Fruit fly (Drosophila melanogaster): ENCODE measurements around the gene knk.

Gene knk

DNA sequence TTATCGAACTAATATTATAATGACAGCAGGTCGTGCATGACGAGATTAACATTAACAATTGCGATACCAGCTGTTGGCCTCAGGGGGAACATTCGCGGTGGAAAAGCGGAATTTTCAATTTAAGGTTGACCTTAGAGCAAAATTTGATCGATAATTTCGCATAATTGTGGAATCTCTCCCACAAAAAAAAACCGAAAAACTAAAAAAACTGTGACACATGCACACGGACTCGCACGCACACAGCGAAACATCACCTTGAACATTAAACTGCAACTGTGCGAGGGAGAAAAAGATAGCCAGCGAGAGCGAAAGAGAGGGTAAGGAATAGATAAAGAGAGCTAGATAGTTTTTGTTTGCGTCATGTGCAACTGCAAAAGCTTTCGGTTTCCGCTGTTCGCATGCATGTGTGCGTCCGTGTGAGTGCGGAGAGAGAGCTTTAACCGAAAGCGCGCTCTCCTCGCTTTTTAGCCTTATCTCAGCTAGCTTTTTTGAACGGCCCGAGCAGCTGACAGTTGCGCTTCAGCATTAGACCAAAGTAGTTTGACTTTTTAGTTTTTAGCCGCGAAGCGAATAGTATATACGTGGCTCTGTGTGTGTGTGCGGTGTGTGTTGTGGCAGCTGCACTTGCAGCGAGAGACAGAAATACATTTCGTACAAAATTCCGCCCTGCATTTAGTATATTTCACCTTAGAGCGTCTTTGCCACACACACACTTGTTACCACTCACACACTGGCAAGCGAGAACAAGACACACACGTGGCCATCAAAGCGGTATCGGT lies 32.0 kb downstream of the knk start (continued):
- TF ChIP-seq ab (GFP tag; optimal IDR thresholded peaks at IDR 0.05), result no peak
- no peak for TF ChIP-seq trem (tag; optimal IDR thresholded peaks at IDR 0.05)
- TF ChIP-seq CG11723 (GFP tag; optimal IDR thresholded peaks at IDR 0.05), result no peak
- TF ChIP-seq nom (GFP tag; optimal IDR thresholded peaks at IDR 0.05), result peak; percentile 23
- TF ChIP-seq PHDP (tag; optimal IDR thresholded peaks at IDR 0.05), result no peak
- no peak for TF ChIP-seq so (GFP tag; IDR thresholded peaks at IDR 0.05)
- 0 out of 2 replicates have a peak, but pooled peaks have one; percentile 37 for TF ChIP-seq nerfin-2 (GFP tag; IDR thresholded peaks at IDR 0.05; ENCODE audit: partially characterized antibody)
- no peak for TF ChIP-seq CG10366 (GFP tag; IDR thresholded peaks at IDR 0.05)
- no peak for TF ChIP-seq gcm2 (GFP tag; optimal IDR thresholded peaks at IDR 0.05)
- TF ChIP-seq Dref (GFP tag; IDR thresholded peaks at IDR 0.05), result no peak
- no peak for TF ChIP-seq ro (GFP tag; IDR thresholded peaks at IDR 0.05)
- TF ChIP-seq HmgZ (tag; optimal IDR thresholded peaks at IDR 0.05), result peak; percentile 45
- no peak for TF ChIP-seq CG12155 (GFP tag; optimal IDR thresholded peaks at IDR 0.05)
- no peak for TF ChIP-seq vnd (GFP tag; IDR thresholded peaks at IDR 0.05; ENCODE audit: partially characterized antibody)
- no peak for TF ChIP-seq Antp (GFP tag; optimal IDR thresholded peaks at IDR 0.05)
- no peak for TF ChIP-seq sim (GFP tag; IDR thresholded peaks at IDR 0.05)
- no peak for TF ChIP-seq CG14860 (GFP tag; IDR thresholded peaks at IDR 0.05; ENCODE audit: partially characterized antibody)
- TF ChIP-seq Asciz (GFP tag; optimal IDR thresholded peaks at IDR 0.05), result no peak
- no peak for TF ChIP-seq Nf-YA (GFP tag; IDR thresholded peaks at IDR 0.05)
- no peak for TF ChIP-seq CG10979 (tag; optimal IDR thresholded peaks at IDR 0.05)
- no peak for TF ChIP-seq CG11696 (GFP tag; IDR thresholded peaks at IDR 0.05)
- 0 out of 2 replicates have a peak, but pooled peaks have one; percentile 30 for TF ChIP-seq Scr (GFP tag; IDR thresholded peaks at IDR 0.05; ENCODE audit: partially characterized antibody)
- TF ChIP-seq sisA (GFP tag; IDR thresholded peaks at IDR 0.05), result no peak
- no peak for TF ChIP-seq otp (GFP tag; IDR thresholded peaks at IDR 0.05)
- TF ChIP-seq Dip2 (GFP tag; IDR thresholded peaks at IDR 0.05), result no peak
- no peak for TF ChIP-seq D (optimal IDR thresholded peaks at IDR 0.05)
- TF ChIP-seq D (GFP tag; optimal IDR thresholded peaks at IDR 0.05), result no peak
- peak; percentile 7 for TF ChIP-seq CG8478 (optimal IDR thresholded peaks at IDR 0.05)
- no peak for TF ChIP-seq klu (GFP tag; IDR thresholded peaks at IDR 0.05)
- TF ChIP-seq Oaz (GFP tag; IDR thresholded peaks at IDR 0.05), result no peak
- TF ChIP-seq CG1603 (tag; optimal IDR thresholded peaks at IDR 0.05), result no peak
- peak; percentile 50 for TF ChIP-seq CG6813 (GFP tag; optimal IDR thresholded peaks at IDR 0.05)
- TF ChIP-seq BtbVII (GFP tag; optimal IDR thresholded peaks at IDR 0.05), result peak; percentile 42
- peak; percentile 55 for TF ChIP-seq nau (GFP tag; optimal IDR thresholded peaks at IDR 0.05)
- TF ChIP-seq CG4707 (GFP tag; optimal IDR thresholded peaks at IDR 0.05), result no peak
- TF ChIP-seq CG6683 (GFP tag; optimal IDR thresholded peaks at IDR 0.05), result no peak
- no peak for TF ChIP-seq sima (GFP tag; optimal IDR thresholded peaks at IDR 0.05)
- no peak for TF ChIP-seq CG11093 (GFP tag; IDR thresholded peaks at IDR 0.05)
- TF ChIP-seq pan (optimal IDR thresholded peaks at IDR 0.05), result no peak
- peak in 1 of 2 experiments; percentile 14 for TF ChIP-seq pan (GFP tag; optimal IDR thresholded peaks at IDR 0.05 in 1 of 2, IDR thresholded peaks at IDR 0.05 in 1 of 2)
- TF ChIP-seq CG6254 (GFP tag; optimal IDR thresholded peaks at IDR 0.05), result peak; percentile 6
- peak; percentile 36 for TF ChIP-seq Drgx (GFP tag; IDR thresholded peaks at IDR 0.05)
- TF ChIP-seq Atf6 (GFP tag; IDR thresholded peaks at IDR 0.05), result no peak
- TF ChIP-seq CG8388 (GFP tag; optimal IDR thresholded peaks at IDR 0.05), result no peak
- TF ChIP-seq Dfd (GFP tag; optimal IDR thresholded peaks at IDR 0.05), result no peak
- no peak for TF ChIP-seq danr (GFP tag; IDR thresholded peaks at IDR 0.05)
- no peak for TF ChIP-seq CG7556 (GFP tag; optimal IDR thresholded peaks at IDR 0.05)
- TF ChIP-seq H15 (GFP tag; IDR thresholded peaks at IDR 0.05), result no peak
- TF ChIP-seq tgo (GFP tag; IDR thresholded peaks at IDR 0.05), result no peak
- peak; percentile 8 for TF ChIP-seq CG6854 (GFP tag; optimal IDR thresholded peaks at IDR 0.05)
- no peak for TF ChIP-seq CG10462 (GFP tag; optimal IDR thresholded peaks at IDR 0.05)

Data from whole organism, embryonic.